Worm (Caenorhabditis elegans): Measurements from ENCODE around the gene Y45G5AM.9.

ce11 chrV:4241555-4241954 lies 47.1 kb upstream of the Y45G5AM.9 start:
- no peak for TF ChIP-seq lin-39 (tag; optimal IDR thresholded peaks at IDR 0.05)
- TF ChIP-seq nhr-237 (tag; optimal IDR thresholded peaks at IDR 0.05), result no peak
